Worm (Caenorhabditis elegans) whole organism, dauer: ENCODE measurements around the gene Y47D7A.7.

Experiments
- unc-62 ChIP-seq: sonication (generic microtip); optimal IDR thresholded peaks from 2 replicates; lab custom pipeline; 2017; ENCODE audit warnings: missing biosample characterization, missing genetic modification reagents, missing genetic modification characterization

Y47D7A.7 gene

ce11 chrV:4374625-4375024 lies 45.0 kb downstream of the Y47D7A.7 start, which contains the start of gene neg-1:
TSS of gene neg-1 (minus strand) at chrV:4374874.
- TF ChIP-seq unc-62 (GFP tag; lab: Kevin White, UChicago) = no peak

- TF ChIP-seq unc-62 (GFP tag; lab: Kevin White, UChicago) = no peak
Observed at ce11 chrV:4373656-4374055, 46.0 kb downstream of the Y47D7A.7 start.

DNA sequence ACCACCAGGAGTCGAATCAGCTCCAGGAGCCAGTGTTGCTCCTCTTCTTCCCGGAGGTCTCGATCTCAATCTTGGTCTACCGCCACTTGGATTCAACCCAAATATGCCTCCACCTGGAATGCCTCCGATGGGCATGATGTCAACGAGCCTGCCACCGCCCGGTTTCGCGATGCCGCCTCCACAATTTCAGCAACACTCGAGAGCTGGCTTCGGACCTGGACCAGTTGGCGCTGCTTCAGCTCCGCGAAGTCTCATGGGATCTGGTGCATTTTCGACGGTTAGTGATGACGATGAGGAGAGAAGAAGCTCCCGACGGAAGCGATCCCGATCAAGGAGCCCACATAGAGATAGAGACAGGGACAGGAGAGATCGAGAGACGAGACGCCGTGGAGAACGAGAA lies 46.7 kb downstream of the Y47D7A.7 start:
- no peak for TF ChIP-seq unc-62 (GFP tag; lab: Kevin White, UChicago)

DNA sequence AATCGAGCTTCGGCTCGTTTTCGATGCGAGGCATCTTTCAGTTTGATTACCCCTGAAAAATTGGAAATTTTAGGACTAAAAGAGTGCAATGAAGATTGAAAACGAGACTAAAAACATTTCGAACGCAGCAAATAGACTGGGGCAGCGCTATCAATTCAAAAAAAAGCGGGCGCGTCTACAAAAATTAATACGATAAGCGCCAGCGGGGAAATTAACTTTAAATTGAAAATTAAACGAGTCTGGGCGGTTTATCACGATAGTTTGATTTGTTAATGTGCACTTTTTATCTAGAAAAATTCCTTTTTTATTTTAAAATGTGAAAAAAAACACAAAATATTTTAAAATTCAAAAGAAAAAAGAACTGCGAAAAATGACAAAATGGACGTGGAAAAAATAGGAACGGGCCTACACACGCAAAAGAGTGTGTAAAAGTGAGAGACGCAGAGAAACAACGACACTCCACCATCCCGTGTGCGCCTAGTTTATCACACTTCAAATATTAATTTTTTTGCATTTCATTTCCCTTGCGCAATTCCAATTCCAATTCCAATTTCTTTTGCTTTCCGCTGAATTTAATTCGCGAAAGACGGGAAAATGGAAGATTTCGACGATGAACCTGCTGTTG lies 48.2 kb downstream of the Y47D7A.7 start, which contains the start of the genes gmpr-1 and fipp-1:
TSS of gene gmpr-1 (minus strand) at position 75 of the 625 bp plus-strand sequence.
TSS of gene fipp-1 (plus strand) at position 499 of the 625 bp plus-strand sequence.
- TF ChIP-seq unc-62 (GFP tag; lab: Kevin White, UChicago) = no peak

ce11 chrV:4370515-4370914 lies 49.2 kb downstream of the Y47D7A.7 start:
- no peak for TF ChIP-seq unc-62 (GFP tag; lab: Kevin White, UChicago)
